Worm (Caenorhabditis elegans) whole organism, late embryonic: ENCODE measurements around the gene C39B10.3.

Experiments
- K02D7.2 ChIP-seq: sonication (generic microtip); optimal IDR thresholded peaks from 2 replicates; lab custom pipeline; 2017; ENCODE audit warnings: mild to moderate bottlenecking, missing genetic modification characterization, missing compliant biosample characterization
- ceh-18 ChIP-seq: sonication (generic microtip); optimal IDR thresholded peaks from 2 replicates; lab custom pipeline; 2016; ENCODE audit warnings: missing genetic modification characterization, missing compliant biosample characterization
- ceh-9 ChIP-seq: sonication (generic microtip); optimal IDR thresholded peaks from 2 replicates; lab custom pipeline; 2016; ENCODE audit warnings: mild to moderate bottlenecking, missing genetic modification characterization, inconsistent platforms, missing compliant biosample characterization
- fkh-10 ChIP-seq: fragments of 150-350 bp; optimal IDR thresholded peaks from 2 replicates; lab custom pipeline; 2014; ENCODE audit warnings: missing biosample characterization, missing genetic modification reagents, missing genetic modification characterization
- hlh-30 ChIP-seq: sonication (generic microtip); optimal IDR thresholded peaks from 2 replicates; lab custom pipeline; 2017; ENCODE audit warnings: antibody characterized with exemption, missing genetic modification characterization, missing compliant biosample characterization; ENCODE audit not compliant: insufficient read depth
- npax-4 ChIP-seq: sonication (generic microtip); optimal IDR thresholded peaks from 2 replicates; lab custom pipeline; 2016; ENCODE audit warnings: missing genetic modification characterization, missing compliant biosample characterization
- odd-2 ChIP-seq: sonication (generic microtip); optimal IDR thresholded peaks from 2 replicates; lab custom pipeline; 2017; ENCODE audit warnings: antibody characterized with exemption, mild to moderate bottlenecking, missing genetic modification characterization, missing compliant biosample characterization
- pha-4 ChIP-seq: fragments of 150-350 bp; optimal IDR thresholded peaks from 2 replicates; lab custom pipeline; 2018; ENCODE audit warnings: missing biosample characterization, missing genetic modification reagents, missing genetic modification characterization
- tbx-2 ChIP-seq: sonication (generic microtip); optimal IDR thresholded peaks from 2 replicates; lab custom pipeline; 2016; ENCODE audit warnings: missing genetic modification characterization, missing compliant biosample characterization

ce11 chrX:10443836-10444235, at the start of gene C39B10.3:
- TF ChIP-seq npax-4 (tag; lab: Kevin White, UChicago) (no peak), fkh-10 (GFP tag; lab: Kevin White, UChicago) (no peak), pha-4 (no peak), ceh-9 (no peak), K02D7.2 (no peak), tbx-2 (tag; lab: Kevin White, UChicago) (no peak), hlh-30 (tag; lab: Kevin White, UChicago) (no peak), ceh-18 (tag; lab: Kevin White, UChicago) (no peak), odd-2 (tag; lab: Kevin White, UChicago) (no peak)
